Fruit fly (Drosophila melanogaster) whole organism, wandering third instar larva: ENCODE measurements around the gene hth.

Experiments
- Dfd ChIP-seq: fragments of >200 bp; optimal IDR thresholded peaks from 2 replicates; lab custom pipeline; 2017; ENCODE audit warnings: missing biosample characterization, missing genetic modification characterization
- Hr78 ChIP-seq: fragments of >200 bp; optimal IDR thresholded peaks from 2 replicates; lab custom pipeline; 2017; ENCODE audit warnings: missing biosample characterization, missing genetic modification characterization
- br ChIP-seq: fragments of 200-800 bp; sonication (Bioruptor generic); optimal IDR thresholded peaks from 2 replicates; lab custom pipeline; 2016; ENCODE audit warnings: missing biosample characterization, missing genetic modification characterization
- h ChIP-seq: fragments of 200-800 bp; sonication (Bioruptor generic); optimal IDR thresholded peaks from 3 replicates; lab custom pipeline; 2016; ENCODE audit warnings: missing biosample characterization, mild to moderate bottlenecking, missing genetic modification characterization
- lola ChIP-seq: fragments of >200 bp; optimal IDR thresholded peaks from 2 replicates; lab custom pipeline; 2017; ENCODE audit warnings: missing biosample characterization, missing genetic modification characterization

- no peak for TF ChIP-seq lola
- no peak for TF ChIP-seq h
- no peak for TF ChIP-seq Hr78 (GFP tag; lab: Kevin White, UChicago)
- TF ChIP-seq br (GFP tag; lab: Kevin White, UChicago) = no peak
- no peak for TF ChIP-seq Dfd (GFP tag; lab: Kevin White, UChicago)
These were observed 13.3 kb downstream of the hth start for dm6 chr3R:10626066-10626465.
